Fruit fly (Drosophila melanogaster): Measurements from ENCODE around the gene CG9331.

DNA sequence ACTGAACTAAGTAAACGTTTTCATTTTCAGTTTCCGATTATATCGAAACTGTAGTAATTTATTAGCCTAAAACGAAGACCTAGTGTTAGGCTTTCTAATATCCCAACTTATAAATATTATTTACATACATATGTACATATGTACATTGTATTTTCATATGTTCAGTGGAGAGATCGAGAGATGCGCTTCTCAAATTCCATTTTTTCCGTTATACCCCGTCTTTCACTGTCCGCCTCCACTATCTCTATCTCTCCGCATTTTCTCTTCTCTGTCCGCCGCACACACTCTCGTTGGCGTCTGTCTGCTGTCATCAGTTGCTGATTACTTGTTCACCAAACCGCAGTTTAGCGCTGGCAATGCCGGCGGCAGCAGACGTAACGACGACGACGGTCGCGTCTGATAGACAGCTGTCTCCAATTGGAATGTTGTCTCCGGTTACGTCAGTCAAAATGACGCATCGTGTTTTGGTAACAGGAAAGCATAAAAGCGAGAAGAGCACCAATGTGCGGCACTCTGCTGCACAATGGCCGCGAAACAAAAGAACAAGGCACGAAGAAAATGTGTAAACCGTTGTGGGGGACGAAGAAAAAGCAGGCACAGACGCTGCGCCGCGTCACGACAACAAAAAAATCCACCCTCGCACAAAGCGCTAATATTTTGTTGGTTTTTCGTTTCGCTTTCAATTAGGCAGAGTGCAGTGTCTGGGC lies at the start of gene CG9331:
- TF ChIP-seq CTCF (optimal IDR thresholded peaks at IDR 0.05) (peak in 1 of 2 experiments; percentile 20), CG8478 (optimal IDR thresholded peaks at IDR 0.05) (no peak)

Data from S2 (cell line).